Worm (Caenorhabditis elegans) whole organism, midembryonic: Measurements from ENCODE around the gene K02F3.2.

ENCODE experiments used
- cog-1 ChIP-seq: sonication (generic microtip); optimal IDR thresholded peaks from 2 replicates; lab custom pipeline; 2016; ENCODE audit warnings: missing genetic modification characterization, missing compliant biosample characterization
- flt-1 ChIP-seq: fragments of 200-800 bp; sonication (Bioruptor generic); IDR thresholded peaks from 2 replicates; pipeline ENCODE4 v1.3.6; 2022; ENCODE audit warnings: missing genetic modification characterization, missing compliant biosample characterization
- klf-2 ChIP-seq: fragments of 200-800 bp; sonication (Bioruptor generic); conservative IDR thresholded peaks from 2 replicates; pipeline ENCODE4 v1.3.6; 2022; ENCODE audit warnings: missing genetic modification reagents, missing genetic modification characterization, missing compliant biosample characterization
- med-1 ChIP-seq: sonication (generic microtip); optimal IDR thresholded peaks from 2 replicates; lab custom pipeline; 2017; ENCODE audit warnings: missing genetic modification characterization, mild to moderate bottlenecking, missing compliant biosample characterization, antibody characterized with exemption, missing genetic modification reagents; ENCODE audit not compliant: insufficient read depth
- ref-1 ChIP-seq: fragments of 200-800 bp; sonication (Bioruptor generic); conservative IDR thresholded peaks from 2 replicates; pipeline ENCODE4 v1.3.6; 2022; ENCODE audit warnings: missing genetic modification reagents, missing genetic modification characterization, missing compliant biosample characterization
- tab-1 ChIP-seq: fragments of 200-800 bp; sonication (Bioruptor generic); IDR thresholded peaks from 2 replicates; pipeline ENCODE4 v1.3.6; 2022; ENCODE audit warnings: missing genetic modification characterization, missing compliant biosample characterization
- ztf-23 ChIP-seq: fragments of 200-800 bp; sonication (Bioruptor generic); IDR thresholded peaks from 2 replicates; pipeline ENCODE4 v1.3.6; 2022; ENCODE audit warnings: missing genetic modification reagents, missing genetic modification characterization, missing compliant biosample characterization

ce11 chrIII:856260-856659 is 10.6 kb downstream of the K02F3.2 start, which contains the start of gene K02F3.12:
- no peak for TF ChIP-seq flt-1 (GFP tag; lab: Robert Waterston, UW)
- no peak for TF ChIP-seq ref-1 (GFP tag; lab: Robert Waterston, UW)
- TF ChIP-seq ztf-23 (GFP tag; lab: Robert Waterston, UW), result no peak
- TF ChIP-seq tab-1 (GFP tag; lab: Robert Waterston, UW), result no peak
- no peak for TF ChIP-seq cog-1
- no peak for TF ChIP-seq klf-2 (GFP tag; lab: Robert Waterston, UW)
- no peak for TF ChIP-seq med-1 (GFP tag; lab: Kevin White, UChicago)
